Fruit fly (Drosophila melanogaster): ENCODE measurements around the gene CG13994.
A peak's percentile ranks its signal among the peaks of the same experiment; 100 is the strongest.

The CG13994 gene

dm6 chr2L:6045972-6046718 lies 16.6 kb upstream of the CG13994 start, which contains the start of gene Pfas (continued):
- TF ChIP-seq grau (tag; optimal IDR thresholded peaks at IDR 0.05) = peak; percentile 63
- TF ChIP-seq CG6175 (GFP tag; IDR thresholded peaks at IDR 0.05) = no peak
- no peak for TF ChIP-seq cas (GFP tag; IDR thresholded peaks at IDR 0.05)
- TF ChIP-seq croc (GFP tag; conservative IDR thresholded peaks at IDR 0.05) = no peak
- TF ChIP-seq CG4282 (GFP tag; optimal IDR thresholded peaks at IDR 0.05) = peak; percentile 27
- peak; percentile 68 for TF ChIP-seq sug (tag; optimal IDR thresholded peaks at IDR 0.05)
- peak; percentile 44 for TF ChIP-seq shn (GFP tag; optimal IDR thresholded peaks at IDR 0.05)
- TF ChIP-seq Ravus (GFP tag; IDR thresholded peaks at IDR 0.05) = no peak
- no peak for TF ChIP-seq Dref (GFP tag; IDR thresholded peaks at IDR 0.05)
- TF ChIP-seq CG18599 (GFP tag; optimal IDR thresholded peaks at IDR 0.05) = no peak
- peak; percentile 42; the same call in 1 of the 2 replicates for TF ChIP-seq CG14014 (GFP tag; IDR thresholded peaks at IDR 0.05)
- peak; percentile 12 for TF ChIP-seq NC2β (GFP tag; optimal IDR thresholded peaks at IDR 0.05)
- peak; percentile 50 for TF ChIP-seq CG12391 (tag; optimal IDR thresholded peaks at IDR 0.05)
- no peak for TF ChIP-seq da (GFP tag; optimal IDR thresholded peaks at IDR 0.05)
- no peak for TF ChIP-seq tll (GFP tag; optimal IDR thresholded peaks at IDR 0.05)
- TF ChIP-seq CG14860 (GFP tag; IDR thresholded peaks at IDR 0.05; ENCODE audit: partially characterized antibody) = no peak
- no peak for TF ChIP-seq nmo (GFP tag; optimal IDR thresholded peaks at IDR 0.05)
- no peak for TF ChIP-seq Trl (optimal IDR thresholded peaks at IDR 0.05)
- TF ChIP-seq Trl (GFP tag; optimal IDR thresholded peaks at IDR 0.05) = peak; percentile 52
- no peak for TF ChIP-seq stc (GFP tag; IDR thresholded peaks at IDR 0.05)
- TF ChIP-seq Max (GFP tag; optimal IDR thresholded peaks at IDR 0.05) = peak; percentile 33
- no peak for TF ChIP-seq CG2202 (tag; optimal IDR thresholded peaks at IDR 0.05)
- TF ChIP-seq row (GFP tag; IDR thresholded peaks at IDR 0.05) = peak; percentile 82
- no peak for TF ChIP-seq lov (optimal IDR thresholded peaks at IDR 0.05)
- TF ChIP-seq lov (GFP tag; IDR thresholded peaks at IDR 0.05) = no peak
- no peak for TF ChIP-seq CG6791 (GFP tag; IDR thresholded peaks at IDR 0.05; ENCODE audit: partially characterized antibody)
- TF ChIP-seq ewg (GFP tag; optimal IDR thresholded peaks at IDR 0.05) = peak; percentile 6
- TF ChIP-seq chinmo (GFP tag; IDR thresholded peaks at IDR 0.05; ENCODE audit: partially characterized antibody) = no peak
- no peak for TF ChIP-seq btn (GFP tag; optimal IDR thresholded peaks at IDR 0.05)
- TF ChIP-seq Hey (tag; optimal IDR thresholded peaks at IDR 0.05) = peak; percentile 35
- no peak for TF ChIP-seq disco-r (GFP tag; optimal IDR thresholded peaks at IDR 0.05)
- peak; percentile 95 for TF ChIP-seq Myb (GFP tag; optimal IDR thresholded peaks at IDR 0.05)
- no peak for TF ChIP-seq Asciz (GFP tag; optimal IDR thresholded peaks at IDR 0.05)
- peak; percentile 2 for TF ChIP-seq emc (GFP tag; optimal IDR thresholded peaks at IDR 0.05)
- peak; percentile 56 for TF ChIP-seq CG7786 (GFP tag; optimal IDR thresholded peaks at IDR 0.05)
- TF ChIP-seq Ada2b (GFP tag; IDR thresholded peaks at IDR 0.05) = peak; percentile 39; the same call in 1 of the 2 replicates
- TF ChIP-seq CG4328 (GFP tag; optimal IDR thresholded peaks at IDR 0.05) = peak; percentile 27
- peak; percentile 46 for TF ChIP-seq CG4854 (GFP tag; optimal IDR thresholded peaks at IDR 0.05)
- peak; percentile 75 for TF ChIP-seq mirr (GFP tag; optimal IDR thresholded peaks at IDR 0.05)
- no peak for TF ChIP-seq fd64A (GFP tag; optimal IDR thresholded peaks at IDR 0.05)
- TF ChIP-seq B-H1 (GFP tag; IDR thresholded peaks at IDR 0.05) = no peak
- peak; percentile 84 for TF ChIP-seq gro (GFP tag; optimal IDR thresholded peaks at IDR 0.05)
- TF ChIP-seq CG12071 (GFP tag; optimal IDR thresholded peaks at IDR 0.05) = peak; percentile 31
- peak; percentile 25 for TF ChIP-seq org-1 (GFP tag; optimal IDR thresholded peaks at IDR 0.05)
- TF ChIP-seq sd (tag; optimal IDR thresholded peaks at IDR 0.05) = peak; percentile 90
- no peak for TF ChIP-seq CG12299 (tag; optimal IDR thresholded peaks at IDR 0.05)
- peak; percentile 79 for TF ChIP-seq caup (GFP tag; optimal IDR thresholded peaks at IDR 0.05; ENCODE audit: severe bottlenecking)
- TF ChIP-seq bcd (GFP tag; optimal IDR thresholded peaks at IDR 0.05) = peak; percentile 40
- peak; percentile 66 for TF ChIP-seq CrebB (tag; optimal IDR thresholded peaks at IDR 0.05)
- TF ChIP-seq ash1 (GFP tag; optimal IDR thresholded peaks at IDR 0.05) = peak; percentile 18

Data from whole organism, embryonic.